Worm (Caenorhabditis elegans) whole organism, L4/young adult: Measurements from ENCODE around the gene rsp-7.

ENCODE experiments used
- dao-5 ChIP-seq: sonication (generic microtip); optimal IDR thresholded peaks from 2 replicates; lab custom pipeline; 2016; ENCODE audit warnings: missing genotype, missing genetic modification characterization, moderate library complexity, missing compliant biosample characterization
- him-1 ChIP-seq: sonication (generic microtip); optimal IDR thresholded peaks from 2 replicates; lab custom pipeline; 2016; ENCODE audit warnings: missing genotype, missing genetic modification reagents, missing genetic modification characterization, missing compliant biosample characterization

DNA sequence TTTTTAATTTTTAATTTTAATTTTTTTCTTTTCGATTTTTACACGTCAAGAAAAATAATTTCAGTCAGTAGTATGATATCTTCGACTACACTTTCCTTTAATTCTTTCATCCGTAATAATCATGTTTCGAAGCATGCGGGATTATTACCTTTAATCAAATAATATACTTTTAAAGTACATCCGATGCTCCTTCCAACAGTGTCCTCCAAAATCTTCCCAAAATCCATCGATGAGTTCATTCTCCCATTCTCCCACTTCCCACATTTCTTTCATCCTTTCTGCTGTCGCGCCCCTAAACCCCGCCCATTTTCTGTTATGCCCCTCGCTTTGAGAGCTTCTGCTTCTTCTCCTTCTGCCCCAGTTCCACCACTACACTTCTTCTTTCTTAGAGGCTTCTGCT lies 35.7 kb downstream of the rsp-7 start, which contains the start of gene lgc-57:
- no peak for TF ChIP-seq him-1 (tag; lab: Kevin White, UChicago)
- no peak for TF ChIP-seq dao-5 (tag; lab: Kevin White, UChicago)
